Worm (Caenorhabditis elegans) whole organism, late embryonic: ENCODE results near the gene T05C1.3.

ENCODE experiments used
- ama-1 ChIP-seq: fragments of 150-350 bp; optimal IDR thresholded peaks from 2 replicates; lab custom pipeline; 2014
- hlh-15 ChIP-seq: sonication (generic microtip); optimal IDR thresholded peaks from 2 replicates; lab custom pipeline; 2016; ENCODE audit warnings: missing genetic modification characterization, missing compliant biosample characterization
- lin-11 ChIP-seq: fragments of 200-800 bp; sonication (Bioruptor generic); optimal IDR thresholded peaks from 2 replicates; lab custom pipeline; 2018; ENCODE audit warnings: mild to moderate bottlenecking, missing genetic modification characterization, missing compliant biosample characterization
- unc-55 ChIP-seq: sonication (generic microtip); optimal IDR thresholded peaks from 2 replicates; lab custom pipeline; 2017; ENCODE audit warnings: missing biosample characterization, missing genetic modification reagents, missing genetic modification characterization

DNA sequence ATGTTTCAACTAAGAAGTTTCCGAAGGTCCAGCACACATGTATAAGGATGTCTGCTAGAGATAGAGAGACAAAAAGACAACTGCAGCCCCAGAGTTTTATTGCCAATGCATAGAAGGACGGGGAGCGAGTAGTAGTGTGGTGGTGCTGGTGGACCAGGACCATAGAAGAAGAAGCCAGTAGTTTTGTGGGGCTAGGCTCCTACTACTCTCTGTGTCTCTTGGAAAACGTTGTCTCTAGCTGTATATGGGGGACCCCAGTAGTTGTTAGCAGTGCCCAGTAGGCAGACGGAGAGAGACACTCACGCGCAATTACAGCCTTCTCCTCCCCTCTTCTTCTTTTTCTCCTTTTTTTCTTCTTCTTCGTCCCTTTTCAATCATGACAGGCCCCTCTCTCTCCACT lies 33.2 kb downstream of the T05C1.3 start:
- TF ChIP-seq lin-11 (tag; lab: Kevin White, UChicago) (no peak), unc-55 (GFP tag; lab: Kevin White, UChicago) (no peak), ama-1 (lab: Kevin White, UChicago) (no peak), hlh-15 (no peak)
